Worm (Caenorhabditis elegans) whole organism, midembryonic: ENCODE results near the gene hrpf-2.

ENCODE experiments used
- flt-1 ChIP-seq: fragments of 200-800 bp; sonication (Bioruptor generic); IDR thresholded peaks from 2 replicates; pipeline ENCODE4 v1.3.6; 2022; ENCODE audit warnings: missing genetic modification characterization, missing compliant biosample characterization
- klf-2 ChIP-seq: fragments of 200-800 bp; sonication (Bioruptor generic); conservative IDR thresholded peaks from 2 replicates; pipeline ENCODE4 v1.3.6; 2022; ENCODE audit warnings: missing genetic modification reagents, missing genetic modification characterization, missing compliant biosample characterization
- ztf-23 ChIP-seq: fragments of 200-800 bp; sonication (Bioruptor generic); IDR thresholded peaks from 2 replicates; pipeline ENCODE4 v1.3.6; 2022; ENCODE audit warnings: missing genetic modification reagents, missing genetic modification characterization, missing compliant biosample characterization

DNA sequence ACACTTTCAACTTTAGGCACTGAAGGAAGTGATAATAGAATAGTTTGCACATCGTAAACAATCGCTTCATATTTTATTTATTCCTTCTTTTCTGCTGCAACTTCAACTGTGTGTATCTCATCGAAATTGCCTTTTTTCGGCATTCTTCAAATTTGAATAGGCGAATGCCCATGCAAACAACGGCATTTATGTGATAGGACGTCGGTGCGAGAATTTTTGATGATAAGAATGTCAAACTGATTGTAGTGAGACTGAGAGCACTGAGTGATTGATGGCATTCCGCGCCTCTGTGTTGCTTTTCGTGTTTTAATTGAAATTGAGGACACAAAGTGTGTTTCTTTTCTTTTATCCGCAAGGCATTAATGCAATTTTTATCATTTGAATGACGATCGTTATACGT lies 45.5 kb downstream of the hrpf-2 start:
- no peak for TF ChIP-seq flt-1 (GFP tag; lab: Robert Waterston, UW)
- TF ChIP-seq klf-2 = no peak
- no peak for TF ChIP-seq ztf-23 (GFP tag; lab: Robert Waterston, UW)
